Fruit fly (Drosophila melanogaster) whole organism, wandering third instar larva: ENCODE measurements around the gene CG34008.

Source experiments
- CG32264 ChIP-seq: fragments of 200-800 bp; sonication (Bioruptor generic); optimal IDR thresholded peaks from 2 replicates; lab custom pipeline; 2016; ENCODE audit warnings: missing biosample characterization, missing genetic modification characterization
- CrebA ChIP-seq: fragments of 200-800 bp; sonication (Bioruptor generic); optimal IDR thresholded peaks from 2 replicates; lab custom pipeline; 2016; ENCODE audit warnings: missing biosample characterization, mild to moderate bottlenecking, missing genetic modification characterization, borderline replicate concordance
- N ChIP-seq: fragments of >200 bp; optimal IDR thresholded peaks from 2 replicates; lab custom pipeline; 2018; ENCODE audit warnings: missing biosample characterization, missing external identifiers, missing genetic modification characterization
- fru ChIP-seq: fragments of 200-800 bp; sonication (Bioruptor generic); optimal IDR thresholded peaks from 3 replicates; lab custom pipeline; 2016; ENCODE audit warnings: missing biosample characterization, mild to moderate bottlenecking, missing genetic modification characterization
- sage ChIP-seq: fragments of 200-800 bp; sonication (Bioruptor generic); optimal IDR thresholded peaks from 2 replicates; lab custom pipeline; 2016; ENCODE audit warnings: missing biosample characterization, mild to moderate bottlenecking, missing genetic modification characterization

- TF ChIP-seq sage (GFP tag; lab: Kevin White, UChicago): no peak
- peak; percentile 19 for TF ChIP-seq N (GFP tag; lab: Kevin White, UChicago)
- no peak for TF ChIP-seq CrebA
- no peak for TF ChIP-seq fru (GFP tag; lab: Kevin White, UChicago)
- peak; percentile 50 for TF ChIP-seq CG32264
These were observed 30.5 kb downstream of the CG34008 start for dm6 chr3R:20550632-20551486.
